Fruit fly (Drosophila melanogaster) whole organism, embryonic: ENCODE results near the gene CG18281.
A peak's percentile ranks its signal among the peaks of the same experiment; 100 is the strongest.

Experiments used
- Atf-2 ChIP-seq: fragments of 200-800 bp; sonication (Bioruptor generic); optimal IDR thresholded peaks from 2 replicates; lab custom pipeline; 2016; ENCODE audit warnings: missing biosample characterization, missing genetic modification characterization
- CG10462 ChIP-seq: fragments of 200-800 bp; sonication (Bioruptor generic); optimal IDR thresholded peaks from 2 replicates; lab custom pipeline; 2016; ENCODE audit warnings: missing biosample characterization, missing genetic modification characterization
- CG11504 ChIP-seq: fragments of 200-800 bp; sonication (Bioruptor generic); optimal IDR thresholded peaks from 3 replicates; lab custom pipeline; 2019; ENCODE audit warnings: missing biosample characterization, mild to moderate bottlenecking, missing genetic modification characterization, moderate library complexity
- CG15514 ChIP-seq: fragments of 200-800 bp; sonication (Bioruptor generic); optimal IDR thresholded peaks from 3 replicates; lab custom pipeline; 2017; ENCODE audit warnings: missing biosample characterization, missing genetic modification characterization, mild to moderate bottlenecking, moderate library complexity, missing genetic modification reagents
- CG1647 ChIP-seq: fragments of 200-800 bp; sonication (Bioruptor generic); optimal IDR thresholded peaks from 3 replicates; lab custom pipeline; 2016; ENCODE audit warnings: missing biosample characterization, missing genetic modification characterization
- CG17328 ChIP-seq: fragments of 200-800 bp; sonication (Bioruptor generic); IDR thresholded peaks from 2 replicates; pipeline ENCODE4 v1.3.6; 2022; ENCODE audit warnings: missing biosample characterization, missing genetic modification characterization
- CG17361 ChIP-seq: fragments of 200-800 bp; sonication (Bioruptor generic); IDR thresholded peaks from 3 replicates; pipeline ENCODE4 v1.3.6; 2022; ENCODE audit warnings: missing biosample characterization, missing genetic modification characterization
- CG18262 ChIP-seq: fragments of 200-800 bp; optimal IDR thresholded peaks from 3 replicates; lab custom pipeline; 2019; ENCODE audit warnings: missing biosample characterization, mild to moderate bottlenecking, missing genetic modification characterization, moderate library complexity
- CG2199 ChIP-seq: fragments of 200-800 bp; sonication (Bioruptor generic); IDR thresholded peaks from 3 replicates; pipeline ENCODE4 v1.3.6; 2022; ENCODE audit warnings: missing biosample characterization, missing genetic modification characterization
- CG2889 ChIP-seq: fragments of 200-800 bp; sonication (Bioruptor generic); IDR thresholded peaks from 3 replicates; pipeline ENCODE4 v1.3.6; 2022; ENCODE audit warnings: missing biosample characterization, missing genetic modification characterization
- CG30403 ChIP-seq: fragments of 200-800 bp; sonication (Bioruptor generic); optimal IDR thresholded peaks from 3 replicates; lab custom pipeline; 2016; ENCODE audit warnings: missing biosample characterization, missing genetic modification characterization
- CG32532 ChIP-seq: fragments of 200-800 bp; sonication (Bioruptor generic); IDR thresholded peaks from 2 replicates; pipeline ENCODE4 v1.3.6; 2022; ENCODE audit warnings: missing biosample characterization, missing genetic modification characterization
- CG32767 ChIP-seq: fragments of 200-800 bp; sonication (Bioruptor generic); IDR thresholded peaks from 2 replicates; pipeline ENCODE4 v1.3.6; 2022; ENCODE audit warnings: missing biosample characterization, missing genetic modification characterization
- CG34422 ChIP-seq: fragments of 200-800 bp; sonication (Bioruptor generic); IDR thresholded peaks from 3 replicates; pipeline ENCODE4 v1.3.6; 2022; ENCODE audit warnings: missing biosample characterization, missing genetic modification characterization
- CG42726 ChIP-seq: fragments of 200-800 bp; sonication (Bioruptor generic); IDR thresholded peaks from 2 replicates; pipeline ENCODE4 v1.3.6; 2022; ENCODE audit warnings: missing biosample characterization, missing genetic modification characterization; ENCODE audit not compliant: partially characterized antibody
- CG4404 ChIP-seq: fragments of 200-800 bp; sonication (Bioruptor generic); IDR thresholded peaks from 2 replicates; pipeline ENCODE4 v1.3.6; 2022; ENCODE audit warnings: missing biosample characterization, missing genetic modification characterization
- CG5953 ChIP-seq: fragments of 200-800 bp; sonication (Bioruptor generic); IDR thresholded peaks from 2 replicates; pipeline ENCODE4 v1.3.6; 2022; ENCODE audit warnings: missing biosample characterization, missing genetic modification characterization
- CG6272 ChIP-seq: fragments of 200-800 bp; sonication (Bioruptor generic); IDR thresholded peaks from 2 replicates; pipeline ENCODE4 v1.3.6; 2022; ENCODE audit warnings: missing biosample characterization, missing genetic modification characterization
- CG7357 ChIP-seq: fragments of 200-800 bp; sonication (Bioruptor generic); IDR thresholded peaks from 3 replicates; pipeline ENCODE4 v1.3.6; 2022; ENCODE audit warnings: missing biosample characterization, missing genetic modification characterization
- CG7928 ChIP-seq: fragments of 200-800 bp; sonication (Bioruptor generic); optimal IDR thresholded peaks from 2 replicates; lab custom pipeline; 2017; ENCODE audit warnings: missing biosample characterization, mild to moderate bottlenecking, missing genetic modification characterization
- CG9727 ChIP-seq: fragments of 200-800 bp; sonication (Bioruptor generic); optimal IDR thresholded peaks from 3 replicates; lab custom pipeline; 2017; ENCODE audit warnings: missing biosample characterization, mild to moderate bottlenecking, missing genetic modification characterization
- CG9817 ChIP-seq: fragments of 200-800 bp; sonication (Bioruptor generic); optimal IDR thresholded peaks from 2 replicates; lab custom pipeline; 2018; ENCODE audit warnings: missing biosample characterization, mild to moderate bottlenecking, missing genetic modification characterization, moderate library complexity
- CHES-1-like ChIP-seq: fragments of 200-800 bp; sonication (Bioruptor generic); optimal IDR thresholded peaks from 2 replicates; lab custom pipeline; 2016; ENCODE audit warnings: missing biosample characterization, missing genetic modification characterization
- E2f2 ChIP-seq: fragments of 200-800 bp; sonication (Bioruptor generic); IDR thresholded peaks from 2 replicates; pipeline ENCODE4 v1.3.6; 2022; ENCODE audit warnings: missing biosample characterization, missing genetic modification characterization
- ERR ChIP-seq: fragments of 200-800 bp; sonication (Bioruptor generic); optimal IDR thresholded peaks from 2 replicates; lab custom pipeline; 2016; ENCODE audit warnings: missing biosample characterization, missing genetic modification characterization
- Hmx ChIP-seq: fragments of 200-800 bp; sonication (Bioruptor generic); optimal IDR thresholded peaks from 2 replicates; lab custom pipeline; 2016; ENCODE audit warnings: missing biosample characterization, missing genetic modification characterization
- Hr51 ChIP-seq, 2 experiments: fragments of 200-800 bp; sonication (Bioruptor generic); optimal IDR thresholded peaks; 2 replicates in 1 of 2; 3 replicates in 1 of 2; lab custom pipeline; 2016 to 2018; ENCODE audit warnings: missing biosample characterization in 2 of 2, missing genetic modification characterization in 2 of 2, mild to moderate bottlenecking in 1 of 2, moderate library complexity in 1 of 2
- Lhr ChIP-seq: fragments of 200-800 bp; sonication (Bioruptor generic); optimal IDR thresholded peaks from 3 replicates; lab custom pipeline; 2017; ENCODE audit warnings: mild to moderate bottlenecking, missing biosample characterization, missing genetic modification reagents, missing genetic modification characterization
- Oaz ChIP-seq: fragments of 200-800 bp; sonication (Bioruptor generic); IDR thresholded peaks from 2 replicates; pipeline ENCODE4 v1.3.6; 2022; ENCODE audit warnings: missing biosample characterization, missing genetic modification characterization
- Six4 ChIP-seq: fragments of 200-800 bp; sonication (Bioruptor generic); optimal IDR thresholded peaks from 2 replicates; lab custom pipeline; 2016; ENCODE audit warnings: missing biosample characterization, missing genetic modification characterization
- Usf ChIP-seq: fragments of 200-800 bp; sonication (Bioruptor generic); optimal IDR thresholded peaks from 2 replicates; lab custom pipeline; 2017; ENCODE audit warnings: missing genotype, missing biosample characterization, missing genetic modification characterization
- bbx ChIP-seq: fragments of 200-800 bp; sonication (Bioruptor generic); IDR thresholded peaks from 2 replicates; pipeline ENCODE4 v1.3.6; 2022; ENCODE audit warnings: missing biosample characterization, missing genetic modification characterization; ENCODE audit not compliant: partially characterized antibody
- bcd ChIP-seq: fragments of 200-800 bp; sonication (Bioruptor generic); optimal IDR thresholded peaks from 2 replicates; lab custom pipeline; 2017; ENCODE audit warnings: missing biosample characterization, mild to moderate bottlenecking, missing genetic modification characterization
- bigmax ChIP-seq: fragments of 200-800 bp; sonication (Bioruptor generic); optimal IDR thresholded peaks from 2 replicates; lab custom pipeline; 2018; ENCODE audit warnings: missing biosample characterization, mild to moderate bottlenecking, missing genetic modification characterization
- chif ChIP-seq, 2 experiments: fragments of 200-800 bp; sonication (Bioruptor generic); optimal IDR thresholded peaks; 3 replicates each; lab custom pipeline; 2016; ENCODE audit warnings: missing biosample characterization in 2 of 2, missing genetic modification characterization in 2 of 2
- croc ChIP-seq: fragments of 200-800 bp; sonication (Bioruptor generic); conservative IDR thresholded peaks from 3 replicates; pipeline ENCODE4 v1.3.6; 2022; ENCODE audit warnings: missing biosample characterization, missing genetic modification characterization
- da ChIP-seq: fragments of 200-800 bp; sonication (Bioruptor generic); optimal IDR thresholded peaks from 2 replicates; lab custom pipeline; 2016; ENCODE audit warnings: missing biosample characterization, missing genetic modification characterization
- disco-r ChIP-seq: fragments of 200-800 bp; sonication (Bioruptor generic); optimal IDR thresholded peaks from 2 replicates; lab custom pipeline; 2016; ENCODE audit warnings: missing biosample characterization, missing genetic modification characterization
- dpn ChIP-seq, 2 experiments: fragments of 200-800 bp; sonication (Bioruptor generic); optimal IDR thresholded peaks; 3 replicates each; lab custom pipeline; 2016; ENCODE audit warnings: missing biosample characterization in 2 of 2, missing genetic modification characterization in 2 of 2
- ems ChIP-seq: fragments of 200-800 bp; sonication (Bioruptor generic); optimal IDR thresholded peaks from 3 replicates; lab custom pipeline; 2016; ENCODE audit warnings: missing biosample characterization, missing genetic modification characterization
- ewg ChIP-seq: fragments of 200-800 bp; sonication (Bioruptor generic); optimal IDR thresholded peaks from 3 replicates; lab custom pipeline; 2017; ENCODE audit warnings: mild to moderate bottlenecking, missing biosample characterization, missing genetic modification reagents, missing genetic modification characterization
- eyg ChIP-seq: fragments of 200-800 bp; sonication (Bioruptor generic); optimal IDR thresholded peaks from 3 replicates; lab custom pipeline; 2016; ENCODE audit warnings: missing biosample characterization, missing genetic modification characterization
- fru ChIP-seq: fragments of >200 bp; optimal IDR thresholded peaks from 2 replicates; lab custom pipeline; 2017
- grau ChIP-seq: fragments of 200-800 bp; optimal IDR thresholded peaks from 3 replicates; lab custom pipeline; 2019; ENCODE audit warnings: missing biosample characterization, mild to moderate bottlenecking, missing genetic modification characterization, moderate library complexity
- odd ChIP-seq: fragments of 200-800 bp; sonication (Bioruptor generic); optimal IDR thresholded peaks from 2 replicates; lab custom pipeline; 2017; ENCODE audit warnings: missing biosample characterization, mild to moderate bottlenecking, missing genetic modification characterization
- pfk ChIP-seq: fragments of 200-800 bp; sonication (Bioruptor generic); optimal IDR thresholded peaks from 2 replicates; lab custom pipeline; 2018; ENCODE audit warnings: missing biosample characterization, mild to moderate bottlenecking, missing genetic modification characterization, moderate library complexity
- scrt ChIP-seq: fragments of 200-800 bp; sonication (Bioruptor generic); optimal IDR thresholded peaks from 2 replicates; lab custom pipeline; 2018; ENCODE audit warnings: missing biosample characterization, mild to moderate bottlenecking, missing genetic modification characterization, moderate library complexity
- slbo ChIP-seq: fragments of 200-800 bp; sonication (Bioruptor generic); IDR thresholded peaks from 2 replicates; pipeline ENCODE4 v1.3.6; 2022; ENCODE audit warnings: missing biosample characterization, missing genetic modification characterization
- slou ChIP-seq: fragments of 200-800 bp; sonication (Bioruptor generic); optimal IDR thresholded peaks from 3 replicates; lab custom pipeline; 2016; ENCODE audit warnings: missing biosample characterization, missing genetic modification characterization
- wek ChIP-seq: fragments of 200-800 bp; sonication (Bioruptor generic); optimal IDR thresholded peaks from 3 replicates; lab custom pipeline; 2018; ENCODE audit warnings: missing biosample characterization, mild to moderate bottlenecking, missing genetic modification characterization, moderate library complexity
- zfh1 ChIP-seq: fragments of 200-800 bp; sonication (Bioruptor generic); IDR thresholded peaks from 3 replicates; pipeline ENCODE4 v1.3.6; 2022; ENCODE audit warnings: missing biosample characterization, missing genetic modification characterization

CG18281 gene

dm6 chr3L:20470991-20471498 is 28.6 kb upstream of the CG18281 start (continued):
- TF ChIP-seq Hr51 (GFP tag; optimal IDR thresholded peaks at IDR 0.05; lab: Kevin White, UChicago) (peak in 1 of 2 experiments; percentile 70), CG6272 (no peak), Lhr (GFP tag; lab: Kevin White, UChicago) (no peak), CG17328 (GFP tag; lab: Robert Waterston, UW) (peak; percentile 38; the same call in 1 of the 2 replicates), Six4 (peak; percentile 54), ems (peak; percentile 28), CG4404 (GFP tag; lab: Robert Waterston, UW) (0 out of 2 replicates have a peak, but pooled peaks have one; percentile 14), CG17361 (GFP tag; lab: Robert Waterston, UW) (no peak), CG7357 (GFP tag; lab: Robert Waterston, UW) (no peak), disco-r (GFP tag; lab: Kevin White, UChicago) (no peak), CG1647 (GFP tag; lab: Kevin White, UChicago) (no peak), ERR (GFP tag; lab: Kevin White, UChicago) (no peak), slbo (GFP tag; lab: Robert Waterston, UW) (peak; percentile 42; the same call in 1 of the 2 replicates), CG9817 (tag; lab: Kevin White, UChicago) (no peak), E2f2 (peak; percentile 39; the same call in 1 of the 2 replicates), CG11504 (tag; lab: Kevin White, UChicago) (peak; percentile 77), eyg (no peak), CG5953 (no peak), fru (lab: Kevin White, UChicago) (no peak), croc (peak; percentile 13; the same call in 1 of the 3 replicates), wek (GFP tag; lab: Kevin White, UChicago) (peak; percentile 23), CG34422 (GFP tag; lab: Robert Waterston, UW) (peak; percentile 63; the same call in 2 of the 3 replicates), CG42726 (GFP tag; lab: Robert Waterston, UW) (no peak), CG15514 (GFP tag; lab: Kevin White, UChicago) (peak; percentile 38), ewg (GFP tag; lab: Kevin White, UChicago) (peak; percentile 10), bcd (peak; percentile 29), CG30403 (GFP tag; lab: Kevin White, UChicago) (peak; percentile 4), bigmax (no peak), CG2889 (GFP tag; lab: Robert Waterston, UW) (peak; percentile 43; the same call in 1 of the 3 replicates), Oaz (peak; percentile 58), CG7928 (no peak), grau (peak; percentile 16), Hmx (GFP tag; lab: Kevin White, UChicago) (no peak), scrt (GFP tag; lab: Kevin White, UChicago) (peak; percentile 13), CG10462 (GFP tag; lab: Kevin White, UChicago) (no peak), odd (GFP tag; lab: Kevin White, UChicago) (peak; percentile 70), CG32532 (GFP tag; lab: Robert Waterston, UW) (peak; percentile 27; the same call in 1 of the 2 replicates), CG18262 (tag; lab: Kevin White, UChicago) (peak; percentile 47), CG9727 (peak; percentile 24), slou (GFP tag; lab: Kevin White, UChicago) (no peak), dpn (GFP tag; optimal IDR thresholded peaks at IDR 0.05; lab: Kevin White, UChicago) (peak in 1 of 2 experiments; percentile 8), Atf-2 (GFP tag; lab: Kevin White, UChicago) (no peak), bbx (GFP tag; lab: Robert Waterston, UW) (no peak), CG2199 (GFP tag; lab: Robert Waterston, UW) (peak; percentile 85; the same call in 1 of the 3 replicates), Usf (GFP tag; lab: Kevin White, UChicago) (no peak), CHES-1-like (GFP tag; lab: Kevin White, UChicago) (no peak), zfh1 (GFP tag; lab: Robert Waterston, UW) (peak; percentile 65; the same call in 1 of the 3 replicates), CG32767 (GFP tag; lab: Robert Waterston, UW) (no peak), pfk (GFP tag; lab: Kevin White, UChicago) (no peak), chif (GFP tag; optimal IDR thresholded peaks at IDR 0.05; lab: Kevin White, UChicago) (no peak), da (GFP tag; lab: Kevin White, UChicago) (no peak)
